Fruit fly (Drosophila melanogaster): ENCODE results near the gene CG43322.
A peak's percentile ranks its signal among the peaks of the same experiment; 100 is the strongest.

The CG43322 gene

dm6 chr2L:7009807-7010470, 3.3 kb upstream of the CG43322 start, which contains the start of gene uif:
Gene uif, minus strand, starts transcription at chr2L:7010359.
- TF ChIP-seq CG5204 (GFP tag; optimal IDR thresholded peaks at IDR 0.05) (no peak), Hr96 (GFP tag; optimal IDR thresholded peaks at IDR 0.05) (no peak), tj (GFP tag; optimal IDR thresholded peaks at IDR 0.05) (no peak), pad (GFP tag; optimal IDR thresholded peaks at IDR 0.05) (no peak), CG33017 (tag; optimal IDR thresholded peaks at IDR 0.05) (no peak), Crg-1 (GFP tag; optimal IDR thresholded peaks at IDR 0.05) (no peak), cnc (optimal IDR thresholded peaks at IDR 0.05) (no peak)

- TF ChIP-seq CG12768 (GFP tag; optimal IDR thresholded peaks at IDR 0.05) (no peak), Clk (GFP tag; optimal IDR thresholded peaks at IDR 0.05) (no peak), CG33017 (tag; optimal IDR thresholded peaks at IDR 0.05) (no peak), CG7101 (tag; optimal IDR thresholded peaks at IDR 0.05) (no peak), CG7045 (GFP tag; optimal IDR thresholded peaks at IDR 0.05) (no peak), bab1 (GFP tag; optimal IDR thresholded peaks at IDR 0.05) (no peak), CG14711 (tag; optimal IDR thresholded peaks at IDR 0.05) (no peak), Hr96 (GFP tag; optimal IDR thresholded peaks at IDR 0.05) (no peak), kay (GFP tag; ENCODE audit: borderline replicate concordance) (no peak), Crg-1 (GFP tag; optimal IDR thresholded peaks at IDR 0.05) (no peak), CG5204 (GFP tag; optimal IDR thresholded peaks at IDR 0.05) (no peak), CG1620 (GFP tag; optimal IDR thresholded peaks at IDR 0.05) (no peak), Mnt (GFP tag; optimal IDR thresholded peaks at IDR 0.05) (no peak), cic (GFP tag; optimal IDR thresholded peaks at IDR 0.05) (no peak), pad (GFP tag; optimal IDR thresholded peaks at IDR 0.05) (no peak), toe (GFP tag; optimal IDR thresholded peaks at IDR 0.05) (no peak)
Measured at dm6 chr2L:7010513-7010912, 2.7 kb upstream of the CG43322 start.

dm6 chr2L:7011962-7012361, 1.2 kb upstream of the CG43322 start, which contains the start of gene CG43321:
Gene CG43321, plus strand, starts transcription at chr2L:7012262.
- no peak for TF ChIP-seq kay (GFP tag; ENCODE audit: borderline replicate concordance)
- TF ChIP-seq Hr96 (GFP tag; optimal IDR thresholded peaks at IDR 0.05) = no peak
- TF ChIP-seq ovo (GFP tag; optimal IDR thresholded peaks at IDR 0.05) = no peak
- no peak for TF ChIP-seq toe (GFP tag; optimal IDR thresholded peaks at IDR 0.05)
- no peak for TF ChIP-seq tj (GFP tag; optimal IDR thresholded peaks at IDR 0.05)
- TF ChIP-seq bab1 (GFP tag; optimal IDR thresholded peaks at IDR 0.05) = no peak
- TF ChIP-seq CG14711 (tag; optimal IDR thresholded peaks at IDR 0.05) = no peak
- no peak for TF ChIP-seq CG1620 (GFP tag; optimal IDR thresholded peaks at IDR 0.05)
- no peak for TF ChIP-seq pad (GFP tag; optimal IDR thresholded peaks at IDR 0.05)
- no peak for TF ChIP-seq Clk (GFP tag; optimal IDR thresholded peaks at IDR 0.05)
- no peak for TF ChIP-seq CG7045 (GFP tag; optimal IDR thresholded peaks at IDR 0.05)
- no peak for TF ChIP-seq CG12768 (GFP tag; optimal IDR thresholded peaks at IDR 0.05)
- TF ChIP-seq CG5204 (GFP tag; optimal IDR thresholded peaks at IDR 0.05) = no peak
- TF ChIP-seq CG11617 (GFP tag; optimal IDR thresholded peaks at IDR 0.05) = no peak
- no peak for TF ChIP-seq cic (GFP tag; optimal IDR thresholded peaks at IDR 0.05)
- TF ChIP-seq Crg-1 (GFP tag; optimal IDR thresholded peaks at IDR 0.05) = no peak
- no peak for TF ChIP-seq Mnt (GFP tag; optimal IDR thresholded peaks at IDR 0.05)
- TF ChIP-seq cnc (optimal IDR thresholded peaks at IDR 0.05) = no peak
- no peak for TF ChIP-seq CG33017 (tag; optimal IDR thresholded peaks at IDR 0.05)

- no peak for TF ChIP-seq CG33017 (tag; optimal IDR thresholded peaks at IDR 0.05)
- TF ChIP-seq ovo (GFP tag; optimal IDR thresholded peaks at IDR 0.05) = no peak
- TF ChIP-seq Clk (GFP tag; optimal IDR thresholded peaks at IDR 0.05) = no peak
- no peak for TF ChIP-seq tj (GFP tag; optimal IDR thresholded peaks at IDR 0.05)
- no peak for TF ChIP-seq CG11617 (GFP tag; optimal IDR thresholded peaks at IDR 0.05)
- no peak for TF ChIP-seq CG7045 (GFP tag; optimal IDR thresholded peaks at IDR 0.05)
- no peak for TF ChIP-seq bab1 (GFP tag; optimal IDR thresholded peaks at IDR 0.05)
- no peak for TF ChIP-seq Hr96 (GFP tag; optimal IDR thresholded peaks at IDR 0.05)
- TF ChIP-seq CG5204 (GFP tag; optimal IDR thresholded peaks at IDR 0.05) = no peak
- TF ChIP-seq cic (GFP tag; optimal IDR thresholded peaks at IDR 0.05) = no peak
- TF ChIP-seq cnc (optimal IDR thresholded peaks at IDR 0.05) = no peak
Measured at dm6 chr2L:7021382-7021781, 8.2 kb downstream of the CG43322 start, which contains the start of gene Pcp. Gene Pcp, plus strand, starts transcription at chr2L:7021682.

- TF ChIP-seq CG5204 (GFP tag; optimal IDR thresholded peaks at IDR 0.05) = no peak
- TF ChIP-seq Mnt (GFP tag; optimal IDR thresholded peaks at IDR 0.05) = peak; percentile 87
- TF ChIP-seq toe (GFP tag; optimal IDR thresholded peaks at IDR 0.05) = no peak
- peak; percentile 46 for TF ChIP-seq CG14711 (tag; optimal IDR thresholded peaks at IDR 0.05)
- TF ChIP-seq Crg-1 (GFP tag; optimal IDR thresholded peaks at IDR 0.05) = peak; percentile 58
- no peak for TF ChIP-seq CG1620 (GFP tag; optimal IDR thresholded peaks at IDR 0.05)
- TF ChIP-seq CG11617 (GFP tag; optimal IDR thresholded peaks at IDR 0.05) = peak; percentile 45
- TF ChIP-seq ovo (GFP tag; optimal IDR thresholded peaks at IDR 0.05) = peak; percentile 5
- TF ChIP-seq cic (GFP tag; optimal IDR thresholded peaks at IDR 0.05) = peak; percentile 72
- TF ChIP-seq cnc (optimal IDR thresholded peaks at IDR 0.05) = no peak
- TF ChIP-seq kay (GFP tag; ENCODE audit: borderline replicate concordance) = no peak
- TF ChIP-seq CG33017 (tag; optimal IDR thresholded peaks at IDR 0.05) = peak; percentile 68
- TF ChIP-seq CG12768 (GFP tag; optimal IDR thresholded peaks at IDR 0.05) = no peak
- no peak for TF ChIP-seq pad (GFP tag; optimal IDR thresholded peaks at IDR 0.05)
- peak; percentile 38 for TF ChIP-seq bab1 (GFP tag; optimal IDR thresholded peaks at IDR 0.05)
- TF ChIP-seq Hr96 (GFP tag; optimal IDR thresholded peaks at IDR 0.05) = peak; percentile 50
- no peak for TF ChIP-seq Clk (GFP tag; optimal IDR thresholded peaks at IDR 0.05)
- peak; percentile 41 for TF ChIP-seq tj (GFP tag; optimal IDR thresholded peaks at IDR 0.05)
- peak; percentile 77 for TF ChIP-seq CG7101 (tag; optimal IDR thresholded peaks at IDR 0.05)
- peak; percentile 27 for TF ChIP-seq CG7045 (GFP tag; optimal IDR thresholded peaks at IDR 0.05)
Measured at dm6 chr2L:7023614-7024259, 10.5 kb downstream of the CG43322 start, which contains the start of gene Gart. Gene Gart, minus strand, starts transcription at chr2L:7023898.
